Fruit fly (Drosophila melanogaster) whole organism, embryonic: ENCODE results near the gene CG14535.

Source experiments
- Antp ChIP-seq: fragments of 200-800 bp; sonication (Bioruptor generic); optimal IDR thresholded peaks from 3 replicates; lab custom pipeline; 2016; ENCODE audit warnings: missing biosample characterization, missing genetic modification characterization
- B-H2 ChIP-seq: fragments of 200-800 bp; sonication (Bioruptor generic); optimal IDR thresholded peaks from 2 replicates; lab custom pipeline; 2018; ENCODE audit warnings: missing biosample characterization, mild to moderate bottlenecking, missing genetic modification characterization
- Blimp-1 ChIP-seq: fragments of 200-800 bp; sonication (Bioruptor generic); optimal IDR thresholded peaks from 3 replicates; lab custom pipeline; 2018; ENCODE audit warnings: missing biosample characterization, missing genetic modification characterization, mild to moderate bottlenecking, moderate library complexity, missing genetic modification reagents
- BtbVII ChIP-seq: fragments of 200-800 bp; sonication (Bioruptor generic); optimal IDR thresholded peaks from 3 replicates; lab custom pipeline; 2017; ENCODE audit warnings: missing biosample characterization, mild to moderate bottlenecking, missing genetic modification characterization
- CG10543 ChIP-seq: fragments of 200-800 bp; sonication (Bioruptor generic); optimal IDR thresholded peaks from 3 replicates; lab custom pipeline; 2017; ENCODE audit warnings: missing biosample characterization, mild to moderate bottlenecking, missing genetic modification characterization, moderate library complexity
- CG10654 ChIP-seq: fragments of 200-800 bp; sonication (Bioruptor generic); optimal IDR thresholded peaks from 2 replicates; lab custom pipeline; 2016; ENCODE audit warnings: missing biosample characterization, missing genetic modification characterization
- CG10959 ChIP-seq: fragments of 200-800 bp; sonication (Bioruptor generic); IDR thresholded peaks from 2 replicates; pipeline ENCODE4 v1.3.6; 2022; ENCODE audit warnings: missing biosample characterization, missing genetic modification characterization
- CG11093 ChIP-seq: fragments of 200-800 bp; sonication (Bioruptor generic); IDR thresholded peaks from 3 replicates; pipeline ENCODE4 v1.3.6; 2022; ENCODE audit warnings: missing biosample characterization, missing genetic modification characterization
- CG12155 ChIP-seq: fragments of 200-800 bp; sonication (Bioruptor generic); optimal IDR thresholded peaks from 3 replicates; lab custom pipeline; 2016; ENCODE audit warnings: missing biosample characterization, missing genetic modification characterization
- CG12391 ChIP-seq: fragments of 200-800 bp; sonication (Bioruptor generic); optimal IDR thresholded peaks from 3 replicates; lab custom pipeline; 2018; ENCODE audit warnings: missing biosample characterization, mild to moderate bottlenecking, missing genetic modification characterization, moderate library complexity
- CG12659 ChIP-seq: fragments of 200-800 bp; sonication (Bioruptor generic); optimal IDR thresholded peaks from 3 replicates; lab custom pipeline; 2017; ENCODE audit warnings: mild to moderate bottlenecking, missing biosample characterization, missing genetic modification reagents, missing genetic modification characterization
- CG14014 ChIP-seq: fragments of 200-800 bp; sonication (Bioruptor generic); IDR thresholded peaks from 2 replicates; pipeline ENCODE4 v1.3.6; 2022; ENCODE audit warnings: missing biosample characterization, missing genetic modification characterization
- CG14710 ChIP-seq: fragments of 200-800 bp; sonication (Bioruptor generic); optimal IDR thresholded peaks from 3 replicates; lab custom pipeline; 2019; ENCODE audit warnings: missing biosample characterization, mild to moderate bottlenecking, missing genetic modification characterization, moderate library complexity
- CG15011 ChIP-seq: fragments of 200-800 bp; sonication (Bioruptor generic); optimal IDR thresholded peaks from 3 replicates; lab custom pipeline; 2018; ENCODE audit warnings: missing biosample characterization, mild to moderate bottlenecking, missing genetic modification characterization
- CG17568 ChIP-seq: fragments of 200-800 bp; sonication (Bioruptor generic); optimal IDR thresholded peaks from 2 replicates; lab custom pipeline; 2018; ENCODE audit warnings: missing biosample characterization, mild to moderate bottlenecking, missing genetic modification characterization, moderate library complexity
- CG2120 ChIP-seq: fragments of 200-800 bp; sonication (Bioruptor generic); optimal IDR thresholded peaks from 3 replicates; lab custom pipeline; 2016; ENCODE audit warnings: missing biosample characterization, missing genetic modification characterization
- CG32767 ChIP-seq: fragments of 200-800 bp; sonication (Bioruptor generic); IDR thresholded peaks from 2 replicates; pipeline ENCODE4 v1.3.6; 2022; ENCODE audit warnings: missing biosample characterization, missing genetic modification characterization
- CG33557 ChIP-seq: fragments of 200-800 bp; sonication (Bioruptor generic); optimal IDR thresholded peaks from 2 replicates; lab custom pipeline; 2019; ENCODE audit warnings: missing biosample characterization, mild to moderate bottlenecking, missing genetic modification characterization, moderate library complexity
- CG6765 ChIP-seq: fragments of 200-800 bp; sonication (Bioruptor generic); optimal IDR thresholded peaks from 3 replicates; lab custom pipeline; 2017; ENCODE audit warnings: missing biosample characterization, mild to moderate bottlenecking, missing genetic modification characterization
- CG8388 ChIP-seq: fragments of 200-800 bp; sonication (Bioruptor generic); optimal IDR thresholded peaks from 2 replicates; lab custom pipeline; 2019; ENCODE audit warnings: missing biosample characterization, mild to moderate bottlenecking, missing genetic modification characterization, moderate library complexity
- CG9215 ChIP-seq: fragments of 200-800 bp; sonication (Bioruptor generic); IDR thresholded peaks from 2 replicates; pipeline ENCODE4 v1.3.6; 2022; ENCODE audit warnings: missing biosample characterization, missing genetic modification characterization
- Chrac-16 ChIP-seq: fragments of 200-800 bp; sonication (Bioruptor generic); optimal IDR thresholded peaks from 3 replicates; lab custom pipeline; 2016; ENCODE audit warnings: missing biosample characterization, missing genetic modification characterization
- E2f1 ChIP-seq: fragments of 200-800 bp; sonication (Bioruptor generic); IDR thresholded peaks from 2 replicates; pipeline ENCODE4 v1.3.6; 2022; ENCODE audit warnings: missing biosample characterization, missing genetic modification characterization
- Fer1 ChIP-seq: fragments of 200-800 bp; sonication (Bioruptor generic); optimal IDR thresholded peaks from 2 replicates; lab custom pipeline; 2017; ENCODE audit warnings: missing biosample characterization, mild to moderate bottlenecking, missing genetic modification characterization
- Fer2 ChIP-seq: fragments of 200-800 bp; sonication (Bioruptor generic); optimal IDR thresholded peaks from 2 replicates; lab custom pipeline; 2018; ENCODE audit warnings: missing biosample characterization, mild to moderate bottlenecking, missing genetic modification characterization, moderate library complexity
- Hand ChIP-seq: fragments of 200-800 bp; sonication (Bioruptor generic); optimal IDR thresholded peaks from 2 replicates; lab custom pipeline; 2017; ENCODE audit warnings: mild to moderate bottlenecking, missing biosample characterization, missing genetic modification reagents, missing genetic modification characterization
- Hmr ChIP-seq: fragments of 200-800 bp; sonication (Bioruptor generic); optimal IDR thresholded peaks from 3 replicates; lab custom pipeline; 2017; ENCODE audit warnings: mild to moderate bottlenecking, missing biosample characterization, missing genetic modification reagents, missing genetic modification characterization
- Jarid2 ChIP-seq: fragments of 200-800 bp; sonication (Bioruptor generic); optimal IDR thresholded peaks from 3 replicates; lab custom pipeline; 2017; ENCODE audit warnings: mild to moderate bottlenecking, missing biosample characterization, missing genetic modification reagents, missing genetic modification characterization
- Meics ChIP-seq: fragments of 200-800 bp; sonication (Bioruptor generic); optimal IDR thresholded peaks from 2 replicates; lab custom pipeline; 2017; ENCODE audit warnings: missing biosample characterization, mild to moderate bottlenecking, missing genetic modification characterization
- NfI ChIP-seq: fragments of 200-800 bp; sonication (Bioruptor generic); optimal IDR thresholded peaks from 3 replicates; lab custom pipeline; 2018; ENCODE audit warnings: missing biosample characterization, mild to moderate bottlenecking, missing genetic modification characterization, moderate library complexity
- Opbp ChIP-seq: fragments of 200-800 bp; sonication (Bioruptor generic); IDR thresholded peaks from 3 replicates; pipeline ENCODE4 v1.3.6; 2022; ENCODE audit warnings: missing biosample characterization, missing genetic modification characterization; ENCODE audit not compliant: partially characterized antibody
- abd-A ChIP-seq: fragments of 200-800 bp; sonication (Bioruptor generic); optimal IDR thresholded peaks from 3 replicates; lab custom pipeline; 2019; ENCODE audit warnings: missing biosample characterization, mild to moderate bottlenecking, missing genetic modification characterization, moderate library complexity
- az2 ChIP-seq: fragments of 200-800 bp; sonication (Bioruptor generic); optimal IDR thresholded peaks from 3 replicates; lab custom pipeline; 2016; ENCODE audit warnings: missing biosample characterization, missing genetic modification characterization
- bbx ChIP-seq: fragments of 200-800 bp; sonication (Bioruptor generic); IDR thresholded peaks from 2 replicates; pipeline ENCODE4 v1.3.6; 2022; ENCODE audit warnings: missing biosample characterization, missing genetic modification characterization; ENCODE audit not compliant: partially characterized antibody
- btn ChIP-seq: fragments of 200-800 bp; sonication (Bioruptor generic); optimal IDR thresholded peaks from 2 replicates; lab custom pipeline; 2016; ENCODE audit warnings: missing biosample characterization, missing genetic modification characterization
- crol ChIP-seq: fragments of 200-800 bp; sonication (Bioruptor generic); IDR thresholded peaks from 2 replicates; pipeline ENCODE4 v1.3.6; 2022; ENCODE audit warnings: missing biosample characterization, missing genetic modification characterization
- cwo ChIP-seq: fragments of 200-800 bp; sonication (Bioruptor generic); optimal IDR thresholded peaks from 3 replicates; lab custom pipeline; 2017; ENCODE audit warnings: missing biosample characterization, missing genetic modification characterization, mild to moderate bottlenecking, moderate library complexity, missing genetic modification reagents
- disco-r ChIP-seq: fragments of 200-800 bp; sonication (Bioruptor generic); optimal IDR thresholded peaks from 2 replicates; lab custom pipeline; 2016; ENCODE audit warnings: missing biosample characterization, missing genetic modification characterization
- her ChIP-seq: fragments of 200-800 bp; sonication (Bioruptor generic); optimal IDR thresholded peaks from 2 replicates; lab custom pipeline; 2016; ENCODE audit warnings: missing biosample characterization, missing genetic modification characterization
- ind ChIP-seq: fragments of 200-800 bp; sonication (Bioruptor generic); optimal IDR thresholded peaks from 3 replicates; lab custom pipeline; 2016; ENCODE audit warnings: missing biosample characterization, missing genetic modification characterization
- nau ChIP-seq: fragments of 200-800 bp; sonication (Bioruptor generic); optimal IDR thresholded peaks from 3 replicates; lab custom pipeline; 2017; ENCODE audit warnings: missing biosample characterization, mild to moderate bottlenecking, missing genetic modification characterization, missing genetic modification reagents
- phol ChIP-seq: fragments of 200-800 bp; sonication (Bioruptor generic); optimal IDR thresholded peaks from 3 replicates; lab custom pipeline; 2018; ENCODE audit warnings: missing biosample characterization, mild to moderate bottlenecking, missing genetic modification characterization, moderate library complexity
- pum ChIP-seq: fragments of 200-800 bp; sonication (Bioruptor generic); optimal IDR thresholded peaks from 2 replicates; lab custom pipeline; 2016; ENCODE audit warnings: missing biosample characterization, missing genetic modification characterization
- row ChIP-seq: fragments of 200-800 bp; sonication (Bioruptor generic); IDR thresholded peaks from 3 replicates; pipeline ENCODE4 v1.3.6; 2022; ENCODE audit warnings: missing biosample characterization, missing genetic modification characterization
- scrt ChIP-seq: fragments of 200-800 bp; sonication (Bioruptor generic); optimal IDR thresholded peaks from 2 replicates; lab custom pipeline; 2018; ENCODE audit warnings: missing biosample characterization, mild to moderate bottlenecking, missing genetic modification characterization, moderate library complexity
- sens ChIP-seq: fragments of 200-800 bp; sonication (Bioruptor generic); peaks from one replicate; lab custom pipeline; 2016; ENCODE audit warnings: missing biosample characterization, missing genetic modification characterization
- tgo ChIP-seq: fragments of 200-800 bp; sonication (Bioruptor generic); IDR thresholded peaks from 3 replicates; pipeline ENCODE4 v1.3.6; 2022; ENCODE audit warnings: missing biosample characterization, missing genetic modification characterization
- tin ChIP-seq: fragments of 200-800 bp; sonication (Bioruptor generic); optimal IDR thresholded peaks from 3 replicates; lab custom pipeline; 2016; ENCODE audit warnings: missing biosample characterization, missing genetic modification characterization
- tll ChIP-seq, 2 experiments: fragments of 200-800 bp in 1 of 2; fragments of >200 bp in 1 of 2; sonication (Bioruptor generic) in 1 of 2; optimal IDR thresholded peaks; 2 replicates each; lab custom pipeline; 2017 to 2019; ENCODE audit warnings: missing biosample characterization in 2 of 2, missing genetic modification characterization in 2 of 2, mild to moderate bottlenecking in 1 of 2, moderate library complexity in 1 of 2

Gene CG14535

dm6 chr2L:7871821-7872524, 16.7 kb upstream of the CG14535 start (continued):
- TF ChIP-seq bbx (no peak; the same call in 1 of the 2 replicates), tll (GFP tag; optimal IDR thresholded peaks at IDR 0.05; lab: Kevin White, UChicago) (no peak), CG11093 (GFP tag; lab: Robert Waterston, UW) (no peak), CG9215 (GFP tag; lab: Robert Waterston, UW) (peak; percentile 30; the same call in 1 of the 2 replicates), Hmr (peak; percentile 78), abd-A (tag; lab: Kevin White, UChicago) (peak; percentile 96), scrt (GFP tag; lab: Kevin White, UChicago) (peak; percentile 63), CG6765 (GFP tag; lab: Kevin White, UChicago) (peak; percentile 3), pum (peak; percentile 27), her (GFP tag; lab: Kevin White, UChicago) (no peak), CG10654 (GFP tag; lab: Kevin White, UChicago) (no peak), Antp (peak; percentile 0), disco-r (peak; percentile 20), CG15011 (GFP tag; lab: Kevin White, UChicago) (peak; percentile 39), CG14710 (tag; lab: Kevin White, UChicago) (no peak), BtbVII (GFP tag; lab: Kevin White, UChicago) (peak; percentile 57), Meics (peak; percentile 74), tgo (no peak; the same call in 2 of the 3 replicates), row (GFP tag; lab: Robert Waterston, UW) (peak; percentile 59), btn (GFP tag; lab: Kevin White, UChicago) (no peak), Fer2 (tag; lab: Kevin White, UChicago) (peak; percentile 17), CG10959 (GFP tag; lab: Robert Waterston, UW) (no peak), CG12391 (tag; lab: Kevin White, UChicago) (peak; percentile 52), Jarid2 (no peak), CG12659 (peak; percentile 32), tin (peak; percentile 15), CG12155 (peak; percentile 9), CG2120 (GFP tag; lab: Kevin White, UChicago) (peak; percentile 77), CG33557 (no peak), B-H2 (GFP tag; lab: Kevin White, UChicago) (no peak), CG14014 (GFP tag; lab: Robert Waterston, UW) (peak; percentile 69), Blimp-1 (GFP tag; lab: Kevin White, UChicago) (peak; percentile 18), NfI (GFP tag; lab: Kevin White, UChicago) (peak; percentile 48), crol (GFP tag; lab: Robert Waterston, UW) (no peak), cwo (GFP tag; lab: Kevin White, UChicago) (peak; percentile 49), E2f1 (0 out of 2 replicates have a peak, but pooled peaks have one; percentile 12), nau (peak; percentile 59), CG17568 (peak; percentile 16), phol (tag; lab: Kevin White, UChicago) (peak; percentile 49), CG10543 (GFP tag; lab: Kevin White, UChicago) (no peak), Chrac-16 (GFP tag; lab: Kevin White, UChicago) (no peak), CG32767 (GFP tag; lab: Robert Waterston, UW) (no peak), Hand (GFP tag; lab: Kevin White, UChicago) (peak; percentile 66), az2 (GFP tag; lab: Kevin White, UChicago) (no peak), ind (GFP tag; lab: Kevin White, UChicago) (peak; percentile 20), Fer1 (GFP tag; lab: Kevin White, UChicago) (peak; percentile 69), Opbp (no peak), CG8388 (GFP tag; lab: Kevin White, UChicago) (no peak), sens (peak; percentile 86)
